Worm (Caenorhabditis elegans) whole organism, late embryonic: Measurements from ENCODE around the gene immp-2.
"Not testable (repeated sequence)": the region's sequence is repeated elsewhere in the genome, so short reads cannot be mapped to it uniquely, and the experiment has no call there.

Experiments used
- C08G9.2 ChIP-seq: sonication (generic microtip); optimal IDR thresholded peaks from 2 replicates; lab custom pipeline; 2016; ENCODE audit warnings: mild to moderate bottlenecking, missing genetic modification characterization, moderate library complexity, missing compliant biosample characterization
- K02D7.2 ChIP-seq: sonication (generic microtip); optimal IDR thresholded peaks from 2 replicates; lab custom pipeline; 2017; ENCODE audit warnings: mild to moderate bottlenecking, missing genetic modification characterization, missing compliant biosample characterization
- ceh-19 ChIP-seq: fragments of 200-800 bp; sonication (Bioruptor generic); optimal IDR thresholded peaks from 2 replicates; lab custom pipeline; 2018; ENCODE audit warnings: mild to moderate bottlenecking, missing genetic modification characterization, missing compliant biosample characterization
- ceh-24 ChIP-seq: sonication (generic microtip); optimal IDR thresholded peaks from 2 replicates; lab custom pipeline; 2016; ENCODE audit warnings: mild to moderate bottlenecking, missing genetic modification characterization, missing compliant biosample characterization
- ceh-30 ChIP-seq: fragments of 150-350 bp; optimal IDR thresholded peaks from 2 replicates; lab custom pipeline; 2014; ENCODE audit warnings: missing biosample characterization, missing genetic modification characterization
- ceh-31 ChIP-seq: sonication (generic microtip); optimal IDR thresholded peaks from 2 replicates; lab custom pipeline; 2016; ENCODE audit warnings: missing genetic modification characterization, missing compliant biosample characterization
- ceh-34 ChIP-seq: sonication (generic microtip); optimal IDR thresholded peaks from 2 replicates; lab custom pipeline; 2016; ENCODE audit warnings: mild to moderate bottlenecking, missing genetic modification characterization, missing compliant biosample characterization
- ceh-6 ChIP-seq: fragments of 200-800 bp; sonication (Bioruptor generic); optimal IDR thresholded peaks from 2 replicates; lab custom pipeline; 2018; ENCODE audit warnings: mild to moderate bottlenecking, missing genetic modification characterization, missing compliant biosample characterization
- ceh-9 ChIP-seq: sonication (generic microtip); optimal IDR thresholded peaks from 2 replicates; lab custom pipeline; 2016; ENCODE audit warnings: mild to moderate bottlenecking, missing genetic modification characterization, inconsistent platforms, missing compliant biosample characterization
- che-1 ChIP-seq: sonication (generic microtip); optimal IDR thresholded peaks from 2 replicates; lab custom pipeline; 2016; ENCODE audit warnings: mild to moderate bottlenecking, missing genetic modification characterization, missing compliant biosample characterization
- elt-2 ChIP-seq: sonication (generic microtip); optimal IDR thresholded peaks from 2 replicates; lab custom pipeline; 2016; ENCODE audit warnings: missing genetic modification reagents, missing genetic modification characterization, missing compliant biosample characterization
- elt-4 ChIP-seq: sonication (generic microtip); optimal IDR thresholded peaks from 2 replicates; lab custom pipeline; 2016; ENCODE audit warnings: missing genetic modification characterization, missing compliant biosample characterization
- ets-4 ChIP-seq: sonication (generic microtip); optimal IDR thresholded peaks from 2 replicates; lab custom pipeline; 2016; ENCODE audit warnings: missing genetic modification characterization, missing compliant biosample characterization
- eyg-1 ChIP-seq: sonication (generic microtip); optimal IDR thresholded peaks from 2 replicates; lab custom pipeline; 2016; ENCODE audit warnings: missing genotype, missing genetic modification characterization, missing compliant biosample characterization
- fkh-6 ChIP-seq: sonication (generic microtip); optimal IDR thresholded peaks from 2 replicates; lab custom pipeline; 2016; ENCODE audit warnings: missing genetic modification characterization, missing compliant biosample characterization
- gmeb-2 ChIP-seq: sonication (generic microtip); optimal IDR thresholded peaks from 2 replicates; lab custom pipeline; 2016; ENCODE audit warnings: missing genetic modification characterization, inconsistent platforms, missing compliant biosample characterization
- hlh-13 ChIP-seq: fragments of 200-800 bp; sonication (Bioruptor generic); optimal IDR thresholded peaks from 2 replicates; lab custom pipeline; 2018; ENCODE audit warnings: mild to moderate bottlenecking, missing genetic modification characterization, missing compliant biosample characterization
- hlh-15 ChIP-seq: sonication (generic microtip); optimal IDR thresholded peaks from 2 replicates; lab custom pipeline; 2016; ENCODE audit warnings: missing genetic modification characterization, missing compliant biosample characterization
- hlh-30 ChIP-seq: sonication (generic microtip); optimal IDR thresholded peaks from 2 replicates; lab custom pipeline; 2017; ENCODE audit warnings: antibody characterized with exemption, missing genetic modification characterization, missing compliant biosample characterization; ENCODE audit not compliant: insufficient read depth
- hlh-8 ChIP-seq: sonication (generic microtip); optimal IDR thresholded peaks from 2 replicates; lab custom pipeline; 2016; ENCODE audit warnings: missing genotype, missing genetic modification characterization, missing compliant biosample characterization
- lim-6 ChIP-seq: sonication (generic microtip); optimal IDR thresholded peaks from 2 replicates; lab custom pipeline; 2016; ENCODE audit warnings: missing genetic modification characterization, missing compliant biosample characterization
- madf-2 ChIP-seq: sonication (generic microtip); optimal IDR thresholded peaks from 2 replicates; lab custom pipeline; 2017; ENCODE audit warnings: missing genetic modification characterization, missing compliant biosample characterization
- nhr-11 ChIP-seq: fragments of 150-350 bp; optimal IDR thresholded peaks from 2 replicates; lab custom pipeline; 2014; ENCODE audit warnings: missing biosample characterization, missing genetic modification characterization
- npax-4 ChIP-seq: sonication (generic microtip); optimal IDR thresholded peaks from 2 replicates; lab custom pipeline; 2016; ENCODE audit warnings: missing genetic modification characterization, missing compliant biosample characterization
- odd-2 ChIP-seq: sonication (generic microtip); optimal IDR thresholded peaks from 2 replicates; lab custom pipeline; 2017; ENCODE audit warnings: antibody characterized with exemption, mild to moderate bottlenecking, missing genetic modification characterization, missing compliant biosample characterization
- pat-9 ChIP-seq: fragments of 200-800 bp; sonication (Bioruptor generic); optimal IDR thresholded peaks from 2 replicates; lab custom pipeline; 2018; ENCODE audit warnings: mild to moderate bottlenecking, missing genetic modification characterization, moderate library complexity, missing compliant biosample characterization
- ref-2 ChIP-seq: sonication (generic microtip); optimal IDR thresholded peaks from 2 replicates; lab custom pipeline; 2016; ENCODE audit warnings: missing genetic modification characterization, missing compliant biosample characterization
- tbx-2 ChIP-seq: sonication (generic microtip); optimal IDR thresholded peaks from 2 replicates; lab custom pipeline; 2016; ENCODE audit warnings: missing genetic modification characterization, missing compliant biosample characterization
- ttx-3 ChIP-seq: sonication (generic microtip); optimal IDR thresholded peaks from 2 replicates; lab custom pipeline; 2016; ENCODE audit warnings: missing genetic modification reagents, missing genetic modification characterization, missing compliant biosample characterization
- unc-42 ChIP-seq: sonication (generic microtip); optimal IDR thresholded peaks from 2 replicates; lab custom pipeline; 2016; ENCODE audit warnings: missing genotype, missing genetic modification characterization, missing compliant biosample characterization
- unc-55 ChIP-seq: sonication (generic microtip); optimal IDR thresholded peaks from 2 replicates; lab custom pipeline; 2017; ENCODE audit warnings: missing biosample characterization, missing genetic modification reagents, missing genetic modification characterization
- zip-5 ChIP-seq: sonication (generic microtip); optimal IDR thresholded peaks from 2 replicates; lab custom pipeline; 2016; ENCODE audit warnings: missing genetic modification characterization, missing compliant biosample characterization

The immp-2 gene

ce11 chrIV:1005761-1006160 lies at the start of gene immp-2:
TSS of gene immp-2 (minus strand) at chrIV:1005861.
- TF ChIP-seq C08G9.2: no peak

DNA sequence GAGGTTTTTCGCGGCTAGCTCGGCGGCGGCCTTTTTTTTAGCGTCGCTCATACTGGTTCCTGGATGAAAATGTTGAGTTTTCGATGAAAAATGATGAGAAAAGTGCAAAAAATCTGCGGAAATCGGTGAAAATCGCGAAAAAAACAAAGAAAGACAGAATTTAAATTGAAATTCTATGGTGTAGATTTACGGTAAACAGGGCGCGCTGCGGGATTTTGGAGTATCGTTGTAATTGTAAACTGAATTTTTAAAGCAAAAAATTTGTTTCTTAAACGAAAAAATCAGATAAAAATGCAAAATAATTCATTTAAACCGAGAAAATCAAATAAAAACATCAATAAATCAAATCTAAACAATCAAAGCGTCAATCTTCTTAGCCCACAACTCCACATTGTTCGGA lies 49.1 kb upstream of the immp-2 start, which contains the start of gene dcap-1:
dcap-1 (minus strand) TSS at position 59 of the 400 bp plus-strand sequence.
- TF ChIP-seq hlh-13 (GFP tag; lab: Kevin White, UChicago): no peak
- no peak for TF ChIP-seq tbx-2 (tag; lab: Kevin White, UChicago)

ce11 chrIV:1053989-1054388 lies 48.3 kb upstream of the immp-2 start:
- peak; percentile 12 for TF ChIP-seq elt-4 (tag; lab: Kevin White, UChicago)
- TF ChIP-seq lim-6 (tag; lab: Kevin White, UChicago): no peak

ce11 chrIV:1051636-1052133 lies 46.0 kb upstream of the immp-2 start, which contains the start of gene Y55F3AM.21:
TSS of gene Y55F3AM.21 (minus strand) at chrIV:1051686.
- TF ChIP-seq gmeb-2, nhr-11, che-1 (tag; lab: Kevin White, UChicago): not testable (repeated sequence)

- TF ChIP-seq hlh-8 (tag; lab: Kevin White, UChicago) (no peak), elt-2 (tag; lab: Kevin White, UChicago) (no peak), hlh-30 (peak; percentile 66)
Measured at ce11 chrIV:1046996-1047395, 41.3 kb upstream of the immp-2 start.

ce11 chrIV:1045683-1046082 lies 40.0 kb upstream of the immp-2 start, which contains the start of gene srx-12:
TSS of gene srx-12 (plus strand) at chrIV:1045983.
- TF ChIP-seq odd-2 (no peak), elt-4 (tag; lab: Kevin White, UChicago) (no peak), zip-5 (no peak), ets-4 (tag; lab: Kevin White, UChicago) (no peak), unc-55 (GFP tag; lab: Kevin White, UChicago) (no peak), hlh-15 (tag; lab: Kevin White, UChicago) (no peak), K02D7.2 (no peak), pat-9 (tag; lab: Kevin White, UChicago) (no peak), gmeb-2 (tag; lab: Kevin White, UChicago) (no peak), ceh-24 (no peak), unc-42 (no peak), ceh-30 (tag; lab: Kevin White, UChicago) (no peak), npax-4 (tag; lab: Kevin White, UChicago) (no peak), hlh-30 (no peak), ceh-34 (tag; lab: Kevin White, UChicago) (no peak), ceh-9 (tag; lab: Kevin White, UChicago) (no peak)

ce11 chrIV:1044287-1044686 lies 38.6 kb upstream of the immp-2 start, which contains the start of gene Y55F3AM.11:
TSS of gene Y55F3AM.11 (minus strand) at chrIV:1044387.
- no peak for TF ChIP-seq npax-4 (tag; lab: Kevin White, UChicago)
- TF ChIP-seq ceh-6 (GFP tag; lab: Kevin White, UChicago): no peak
- no peak for TF ChIP-seq eyg-1 (tag; lab: Kevin White, UChicago)
- no peak for TF ChIP-seq ttx-3 (tag; lab: Kevin White, UChicago)

DNA sequence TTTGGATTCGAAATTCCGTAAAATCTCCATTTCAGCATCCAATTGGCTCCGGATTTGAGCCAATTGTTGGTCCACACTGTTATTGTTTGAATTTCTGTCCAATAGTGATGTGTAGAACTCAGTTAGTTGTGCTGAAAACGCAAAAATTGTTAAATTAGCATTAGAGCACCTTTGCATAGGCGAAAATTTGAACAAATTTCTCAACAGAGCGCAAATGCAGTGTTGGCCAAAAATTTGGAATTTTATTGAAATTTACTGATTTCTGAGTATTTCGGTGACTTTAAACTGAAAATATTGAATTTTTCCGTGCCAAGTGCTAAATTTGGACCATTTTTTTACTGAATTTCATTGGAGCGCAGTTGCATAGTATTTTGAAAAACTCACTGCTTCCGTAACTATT lies 34.9 kb upstream of the immp-2 start:
- TF ChIP-seq ceh-19 (no peak), ceh-6 (GFP tag; lab: Kevin White, UChicago) (no peak), ref-2 (tag; lab: Kevin White, UChicago) (no peak), fkh-6 (tag; lab: Kevin White, UChicago) (no peak), ceh-30 (tag; lab: Kevin White, UChicago) (no peak), ceh-31 (tag; lab: Kevin White, UChicago) (no peak), hlh-30 (no peak), che-1 (tag; lab: Kevin White, UChicago) (no peak), madf-2 (no peak)
